Worm (Caenorhabditis elegans): ENCODE data around the gene F53F1.4.

Gene F53F1.4

ce11 chrV:13374532-13374931 lies 36.3 kb upstream of the F53F1.4 start (continued):
- peak; percentile 14 for TF ChIP-seq lin-13 (GFP tag; optimal IDR thresholded peaks at IDR 0.05)

- no peak for TF ChIP-seq nhr-11 (tag; optimal IDR thresholded peaks at IDR 0.05)
- TF ChIP-seq hlh-17 (GFP tag; optimal IDR thresholded peaks at IDR 0.05; ENCODE audit: borderline replicate concordance), result no peak
- no peak for TF ChIP-seq ceh-82 (tag; optimal IDR thresholded peaks at IDR 0.05)
- TF ChIP-seq lin-13 (GFP tag; optimal IDR thresholded peaks at IDR 0.05), result no peak
- TF ChIP-seq elt-2 (tag; optimal IDR thresholded peaks at IDR 0.05), result no peak
- no peak for TF ChIP-seq nhr-12 (tag; optimal IDR thresholded peaks at IDR 0.05)
- TF ChIP-seq vab-15 (tag; optimal IDR thresholded peaks at IDR 0.05), result no peak
- no peak for TF ChIP-seq unc-30 (tag; optimal IDR thresholded peaks at IDR 0.05)
- no peak for TF ChIP-seq efl-3 (GFP tag; optimal IDR thresholded peaks at IDR 0.05)
- no peak for TF ChIP-seq F16B12.6 (tag; optimal IDR thresholded peaks at IDR 0.05)
- peak in 1 of 2 experiments; percentile 70 for TF ChIP-seq lsy-2 (tag; optimal IDR thresholded peaks at IDR 0.05)
- TF ChIP-seq Y116A8C.19 (tag; optimal IDR thresholded peaks at IDR 0.05; ENCODE audit: borderline replicate concordance), result no peak
- no peak for TF ChIP-seq egl-13 (tag; optimal IDR thresholded peaks at IDR 0.05)
- TF ChIP-seq aha-1 (tag; optimal IDR thresholded peaks at IDR 0.05), result no peak
- no peak for TF ChIP-seq lin-39 (tag; optimal IDR thresholded peaks at IDR 0.05)
- no peak for TF ChIP-seq C34B4.2 (tag; optimal IDR thresholded peaks at IDR 0.05)
- no peak for TF ChIP-seq mef-2 (tag; optimal IDR thresholded peaks at IDR 0.05)
- TF ChIP-seq C04F5.9 (tag; optimal IDR thresholded peaks at IDR 0.05), result no peak
- TF ChIP-seq elt-3 (tag; optimal IDR thresholded peaks at IDR 0.05), result peak in 1 of 6 experiments; percentile 12
- TF ChIP-seq sptf-1 (tag; optimal IDR thresholded peaks at IDR 0.05), result no peak
- no peak for TF ChIP-seq ceh-90 (tag; optimal IDR thresholded peaks at IDR 0.05)
- TF ChIP-seq tbx-2 (tag; optimal IDR thresholded peaks at IDR 0.05), result no peak
- no peak for TF ChIP-seq alr-1 (tag; optimal IDR thresholded peaks at IDR 0.05; ENCODE audit: borderline replicate concordance)
- no peak for TF ChIP-seq mdl-1 (tag; optimal IDR thresholded peaks at IDR 0.05)
- no peak for TF ChIP-seq nhr-19 (GFP tag; conservative IDR thresholded peaks at IDR 0.05)
- TF ChIP-seq jun-1 (tag; optimal IDR thresholded peaks at IDR 0.05), result no peak
- TF ChIP-seq skn-1 (tag; optimal IDR thresholded peaks at IDR 0.05), result no peak
- TF ChIP-seq lin-35 (GFP tag; optimal IDR thresholded peaks at IDR 0.05), result no peak
- TF ChIP-seq ama-1 (optimal IDR thresholded peaks at IDR 0.05), result no peak
- no peak for TF ChIP-seq isw-1 (GFP tag; IDR thresholded peaks at IDR 0.05)
- peak; percentile 19 for TF ChIP-seq nhr-71 (tag; optimal IDR thresholded peaks at IDR 0.05)
- TF ChIP-seq egl-27 (tag; optimal IDR thresholded peaks at IDR 0.05), result no peak
- TF ChIP-seq dpl-1 (GFP tag; optimal IDR thresholded peaks at IDR 0.05), result peak in 1 of 3 experiments; percentile 1
- TF ChIP-seq mep-1 (tag; optimal IDR thresholded peaks at IDR 0.05), result peak; percentile 55
- TF ChIP-seq pax-3 (tag; optimal IDR thresholded peaks at IDR 0.05), result no peak
- no peak for TF ChIP-seq swsn-7 (tag; optimal IDR thresholded peaks at IDR 0.05)
- no peak for TF ChIP-seq ces-1 (GFP tag; optimal IDR thresholded peaks at IDR 0.05)
- no peak for TF ChIP-seq mab-9 (GFP tag; IDR thresholded peaks at IDR 0.05)
- no peak for TF ChIP-seq fkh-8 (tag; optimal IDR thresholded peaks at IDR 0.05)
- TF ChIP-seq xbp-1 (tag; optimal IDR thresholded peaks at IDR 0.05), result no peak
- TF ChIP-seq hpl-2 (GFP tag; optimal IDR thresholded peaks at IDR 0.05), result no peak
- peak; percentile 94 for TF ChIP-seq grh-1 (GFP tag; IDR thresholded peaks at IDR 0.05)
- TF ChIP-seq nhr-90 (tag; optimal IDR thresholded peaks at IDR 0.05; ENCODE audit: poor library complexity), result peak; percentile 26
- no peak for TF ChIP-seq nhr-84 (tag; optimal IDR thresholded peaks at IDR 0.05)
- TF ChIP-seq lin-15B (tag; optimal IDR thresholded peaks at IDR 0.05), result no peak
- TF ChIP-seq dsc-1 (tag; optimal IDR thresholded peaks at IDR 0.05), result no peak
- peak; percentile 19 for TF ChIP-seq rnt-1 (tag; optimal IDR thresholded peaks at IDR 0.05)
- TF ChIP-seq pag-3 (tag; optimal IDR thresholded peaks at IDR 0.05; ENCODE audit: borderline replicate concordance, insufficient read depth), result no peak
- TF ChIP-seq ztf-11 (tag; optimal IDR thresholded peaks at IDR 0.05), result no peak
- TF ChIP-seq sox-4 (tag; optimal IDR thresholded peaks at IDR 0.05), result no peak
- TF ChIP-seq nhr-237 (tag; optimal IDR thresholded peaks at IDR 0.05), result no peak
Observed at ce11 chrV:13375861-13376260, 35.0 kb upstream of the F53F1.4 start.

All from whole organism, L1 larva.